Worm (Caenorhabditis elegans): Measurements from ENCODE around the gene Y97E10C.1.

DNA sequence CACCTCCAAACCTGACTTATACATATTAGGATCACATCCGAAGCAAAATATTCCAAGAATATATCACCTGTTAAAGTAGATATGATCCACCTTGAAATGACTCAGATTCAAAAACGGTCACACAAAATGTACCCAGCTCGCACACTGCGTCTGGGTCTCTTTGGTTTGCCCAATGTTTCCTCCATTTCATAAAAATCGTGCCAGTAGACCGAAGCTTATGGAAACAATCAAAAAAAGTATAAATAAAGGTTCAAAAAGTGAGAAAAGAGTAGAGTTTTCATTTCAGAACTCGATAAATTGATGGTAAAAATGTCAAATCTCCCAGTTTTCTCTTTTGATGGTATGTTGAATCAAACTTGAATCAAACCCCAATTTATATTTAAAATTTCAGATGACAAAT, 9.0 kb downstream of the Y97E10C.1 start, which contains the start of gene srr-9:
- no peak for TF ChIP-seq rnt-1 (tag; optimal IDR thresholded peaks at IDR 0.05)
- no peak for TF ChIP-seq fkh-10 (GFP tag; optimal IDR thresholded peaks at IDR 0.05)
- no peak for TF ChIP-seq pha-4 (tag; optimal IDR thresholded peaks at IDR 0.05)
- no peak for TF ChIP-seq pqm-1 (tag; optimal IDR thresholded peaks at IDR 0.05)
- TF ChIP-seq ama-1 (optimal IDR thresholded peaks at IDR 0.05) = no peak
- no peak for TF ChIP-seq hlh-8 (tag; optimal IDR thresholded peaks at IDR 0.05)
- no peak for TF ChIP-seq mec-3 (tag; optimal IDR thresholded peaks at IDR 0.05; ENCODE audit: borderline replicate concordance)
- no peak for TF ChIP-seq F13H6.1 (tag; optimal IDR thresholded peaks at IDR 0.05)
- TF ChIP-seq nhr-11 (tag; optimal IDR thresholded peaks at IDR 0.05) = no peak
- TF ChIP-seq ceh-30 (tag; optimal IDR thresholded peaks at IDR 0.05) = no peak
- TF ChIP-seq ceh-45 (GFP tag; IDR thresholded peaks at IDR 0.05) = no peak
- TF ChIP-seq C08G9.2 (tag; optimal IDR thresholded peaks at IDR 0.05) = no peak
- TF ChIP-seq unc-3 (GFP tag; conservative IDR thresholded peaks at IDR 0.05) = no peak
- TF ChIP-seq unc-3 (tag; optimal IDR thresholded peaks at IDR 0.05) = no peak
